Worm (Caenorhabditis elegans) whole organism, midembryonic: Measurements from ENCODE around the gene lys-2.

Source experiments
- T22C8.4 ChIP-seq: fragments of 200-800 bp; sonication (Bioruptor generic); IDR thresholded peaks from 2 replicates; pipeline ENCODE4 v1.3.6; 2022; ENCODE audit warnings: missing genetic modification characterization, missing compliant biosample characterization
- cog-1 ChIP-seq: sonication (generic microtip); optimal IDR thresholded peaks from 2 replicates; lab custom pipeline; 2016; ENCODE audit warnings: missing genetic modification characterization, missing compliant biosample characterization
- flt-1 ChIP-seq: fragments of 200-800 bp; sonication (Bioruptor generic); IDR thresholded peaks from 2 replicates; pipeline ENCODE4 v1.3.6; 2022; ENCODE audit warnings: missing genetic modification characterization, missing compliant biosample characterization
- klf-2 ChIP-seq: fragments of 200-800 bp; sonication (Bioruptor generic); conservative IDR thresholded peaks from 2 replicates; pipeline ENCODE4 v1.3.6; 2022; ENCODE audit warnings: missing genetic modification reagents, missing genetic modification characterization, missing compliant biosample characterization
- med-1 ChIP-seq: sonication (generic microtip); optimal IDR thresholded peaks from 2 replicates; lab custom pipeline; 2017; ENCODE audit warnings: missing genetic modification characterization, mild to moderate bottlenecking, missing compliant biosample characterization, antibody characterized with exemption, missing genetic modification reagents; ENCODE audit not compliant: insufficient read depth
- ref-1 ChIP-seq: fragments of 200-800 bp; sonication (Bioruptor generic); conservative IDR thresholded peaks from 2 replicates; pipeline ENCODE4 v1.3.6; 2022; ENCODE audit warnings: missing genetic modification reagents, missing genetic modification characterization, missing compliant biosample characterization
- tab-1 ChIP-seq: fragments of 200-800 bp; sonication (Bioruptor generic); IDR thresholded peaks from 2 replicates; pipeline ENCODE4 v1.3.6; 2022; ENCODE audit warnings: missing genetic modification characterization, missing compliant biosample characterization
- ztf-23 ChIP-seq: fragments of 200-800 bp; sonication (Bioruptor generic); IDR thresholded peaks from 2 replicates; pipeline ENCODE4 v1.3.6; 2022; ENCODE audit warnings: missing genetic modification reagents, missing genetic modification characterization, missing compliant biosample characterization
- ztf-29 ChIP-seq: fragments of 200-800 bp; sonication (Bioruptor generic); IDR thresholded peaks from 2 replicates; pipeline ENCODE4 v1.3.6; 2022; ENCODE audit warnings: missing genetic modification reagents, missing genetic modification characterization, missing compliant biosample characterization

- TF ChIP-seq flt-1 (GFP tag; lab: Robert Waterston, UW), result no peak
- no peak for TF ChIP-seq ref-1 (GFP tag; lab: Robert Waterston, UW)
- no peak for TF ChIP-seq ztf-23 (GFP tag; lab: Robert Waterston, UW)
- no peak for TF ChIP-seq klf-2
- no peak for TF ChIP-seq cog-1 (tag; lab: Kevin White, UChicago)
- TF ChIP-seq T22C8.4 (GFP tag; lab: Robert Waterston, UW), result no peak
- no peak for TF ChIP-seq med-1 (GFP tag; lab: Kevin White, UChicago)
- no peak for TF ChIP-seq ztf-29 (GFP tag; lab: Robert Waterston, UW)
- no peak for TF ChIP-seq tab-1 (GFP tag; lab: Robert Waterston, UW)
Measured at ce11 chrV:10237171-10237570, 44.1 kb downstream of the lys-2 start.
